Fruit fly (Drosophila melanogaster): ENCODE data around the gene CG5172.

- no peak for TF ChIP-seq CG15710 (tag; optimal IDR thresholded peaks at IDR 0.05)
- no peak for TF ChIP-seq EcR (GFP tag; optimal IDR thresholded peaks at IDR 0.05)
- no peak for TF ChIP-seq D1 (tag; optimal IDR thresholded peaks at IDR 0.05)
- TF ChIP-seq gl (tag; optimal IDR thresholded peaks at IDR 0.05) = no peak
- TF ChIP-seq Pif1A (GFP tag; optimal IDR thresholded peaks at IDR 0.05) = no peak
- no peak for TF ChIP-seq Pif1B (GFP tag; optimal IDR thresholded peaks at IDR 0.05)
- TF ChIP-seq rn (GFP tag; IDR thresholded peaks at IDR 0.05) = no peak
- TF ChIP-seq CG9948 (tag; optimal IDR thresholded peaks at IDR 0.05) = no peak
- no peak for TF ChIP-seq CG8159 (tag; optimal IDR thresholded peaks at IDR 0.05)
- TF ChIP-seq Ets98B (GFP tag; IDR thresholded peaks at IDR 0.05) = no peak
Observed at dm6 chrX:17221142-17221541, at the start of gene CG5172.

All from whole organism, pupa.